Worm (Caenorhabditis elegans) whole organism, L4 larva: Measurements from ENCODE around the gene ZK1240.3.

Experiments
- F49E8.2 ChIP-seq: sonication (generic microtip); optimal IDR thresholded peaks from 2 replicates; lab custom pipeline; 2016; ENCODE audit warnings: missing compliant biosample characterization, mild to moderate bottlenecking, missing genetic modification characterization, borderline replicate concordance
- R02D3.7 ChIP-seq: fragments of 150-350 bp; sonication (generic microtip); optimal IDR thresholded peaks from 3 replicates; lab custom pipeline; 2014; ENCODE audit warnings: missing biosample characterization, missing genetic modification characterization
- Y105C5A.15 ChIP-seq: fragments of 200-800 bp; sonication (Bioruptor generic); IDR thresholded peaks from 2 replicates; pipeline ENCODE4 v1.3.6; 2022; ENCODE audit warnings: missing genetic modification characterization, missing compliant biosample characterization
- ZK546.5 ChIP-seq, 2 experiments: sonication (generic microtip); optimal IDR thresholded peaks; 2 replicates each; lab custom pipeline; 2017; ENCODE audit warnings: missing biosample characterization in 2 of 2, missing genetic modification characterization in 2 of 2
- aha-1 ChIP-seq: fragments of 150-350 bp; peaks from one replicate; lab custom pipeline; 2014; ENCODE audit warnings: missing biosample characterization, missing genetic modification characterization
- ceh-28 ChIP-seq: fragments of 150-350 bp; optimal IDR thresholded peaks from 2 replicates; lab custom pipeline; 2014; ENCODE audit warnings: missing biosample characterization, missing genetic modification reagents, missing genetic modification characterization
- ceh-44 ChIP-seq: fragments of 200-800 bp; sonication (Bioruptor generic); IDR thresholded peaks from 2 replicates; pipeline ENCODE4 v1.3.6; 2022; ENCODE audit warnings: missing genetic modification reagents, missing genetic modification characterization, missing compliant biosample characterization
- ceh-82 ChIP-seq: sonication (generic microtip); optimal IDR thresholded peaks from 2 replicates; lab custom pipeline; 2017; ENCODE audit warnings: missing biosample characterization, missing genetic modification characterization
- cey-2 ChIP-seq: sonication (generic microtip); optimal IDR thresholded peaks from 3 replicates; lab custom pipeline; 2017; ENCODE audit warnings: missing genetic modification characterization, mild to moderate bottlenecking, missing compliant biosample characterization, antibody characterized with exemption, borderline replicate concordance; ENCODE audit not compliant: insufficient read depth
- ctbp-1 ChIP-seq: fragments of 200-800 bp; sonication (Bioruptor generic); IDR thresholded peaks from 2 replicates; pipeline ENCODE4 v1.3.6; 2022; ENCODE audit warnings: missing genetic modification reagents, missing genetic modification characterization, missing compliant biosample characterization
- daf-16 ChIP-seq, 3 experiments: sonication (generic microtip); optimal IDR thresholded peaks; 2 replicates each; lab custom pipeline; 2016 to 2017; ENCODE audit warnings: missing genetic modification characterization in 3 of 3, missing genetic modification reagents in 3 of 3, mild to moderate bottlenecking in 2 of 3, missing compliant biosample characterization in 2 of 3, missing biosample characterization in 1 of 3, moderate library complexity in 1 of 3
- daf-8 ChIP-seq: fragments of 200-800 bp; sonication (Bioruptor generic); IDR thresholded peaks from 2 replicates; pipeline ENCODE4 v1.3.6; 2022; ENCODE audit warnings: missing genetic modification characterization, missing compliant biosample characterization
- dmd-6 ChIP-seq: fragments of 200-800 bp; sonication (Bioruptor generic); IDR thresholded peaks from 2 replicates; pipeline ENCODE4 v1.3.6; 2022; ENCODE audit warnings: missing genetic modification reagents, missing genetic modification characterization, missing compliant biosample characterization
- dve-1 ChIP-seq: sonication (generic microtip); optimal IDR thresholded peaks from 2 replicates; lab custom pipeline; 2017; ENCODE audit warnings: antibody characterized with exemption, mild to moderate bottlenecking, missing genetic modification characterization, missing compliant biosample characterization; ENCODE audit not compliant: insufficient read depth
- hlh-11 ChIP-seq: fragments of 200-800 bp; sonication (Bioruptor generic); optimal IDR thresholded peaks from 2 replicates; lab custom pipeline; 2018; ENCODE audit warnings: mild to moderate bottlenecking, missing genetic modification characterization, missing compliant biosample characterization
- hlh-30 ChIP-seq: sonication (generic microtip); optimal IDR thresholded peaks from 2 replicates; lab custom pipeline; 2017; ENCODE audit warnings: antibody characterized with exemption, mild to moderate bottlenecking, missing genetic modification characterization, missing compliant biosample characterization; ENCODE audit not compliant: insufficient read depth
- hmg-1.1 ChIP-seq: fragments of 200-800 bp; sonication (Bioruptor generic); IDR thresholded peaks from 2 replicates; pipeline ENCODE4 v1.3.6; 2022; ENCODE audit warnings: missing genetic modification reagents, missing genetic modification characterization, missing compliant biosample characterization
- jun-1 ChIP-seq: fragments of 150-350 bp; optimal IDR thresholded peaks from 2 replicates; lab custom pipeline; 2014; ENCODE audit warnings: missing biosample characterization, missing genetic modification reagents, missing genetic modification characterization
- lin-29 ChIP-seq: fragments of 200-800 bp; sonication (Bioruptor generic); IDR thresholded peaks from 2 replicates; pipeline ENCODE4 v1.3.6; 2022; ENCODE audit warnings: missing genetic modification reagents, missing genetic modification characterization, missing compliant biosample characterization
- lin-39 ChIP-seq: fragments of 150-350 bp; optimal IDR thresholded peaks from 2 replicates; lab custom pipeline; 2014; ENCODE audit warnings: missing biosample characterization, missing genetic modification reagents, missing genetic modification characterization
- lir-3 ChIP-seq: sonication (generic microtip); optimal IDR thresholded peaks from 2 replicates; lab custom pipeline; 2016; ENCODE audit warnings: mild to moderate bottlenecking, missing genetic modification characterization, missing compliant biosample characterization
- lsy-2 ChIP-seq, 2 experiments: fragments of 150-350 bp in 1 of 2; sonication (generic microtip) in 1 of 2; optimal IDR thresholded peaks; 2 replicates each; lab custom pipeline; 2014 to 2017; ENCODE audit warnings: missing biosample characterization in 2 of 2, missing genetic modification characterization in 2 of 2
- madf-9 ChIP-seq: fragments of 200-800 bp; sonication (Bioruptor generic); conservative IDR thresholded peaks from 2 replicates; pipeline ENCODE4 v1.3.6; 2022; ENCODE audit warnings: missing genetic modification reagents, missing genetic modification characterization, missing compliant biosample characterization
- mdl-1 ChIP-seq, 2 experiments: fragments of 150-350 bp in 1 of 2; sonication (generic microtip) in 1 of 2; optimal IDR thresholded peaks; 2 replicates each; lab custom pipeline; 2014 to 2017; ENCODE audit warnings: missing biosample characterization in 2 of 2, missing genetic modification characterization in 2 of 2
- mes-2 ChIP-seq: sonication (generic microtip); optimal IDR thresholded peaks from 2 replicates; lab custom pipeline; 2016; ENCODE audit warnings: missing genotype, mild to moderate bottlenecking, missing genetic modification characterization, missing compliant biosample characterization; ENCODE audit not compliant: poor library complexity, severe bottlenecking
- mxl-3 ChIP-seq: fragments of 200-800 bp; sonication (Bioruptor generic); optimal IDR thresholded peaks from 2 replicates; lab custom pipeline; 2018; ENCODE audit warnings: mild to moderate bottlenecking, missing genetic modification characterization, missing compliant biosample characterization
- nhr-10 ChIP-seq: fragments of 150-350 bp; optimal IDR thresholded peaks from 2 replicates; lab custom pipeline; 2014; ENCODE audit warnings: missing biosample characterization, missing genetic modification characterization
- nhr-25 ChIP-seq: sonication (generic microtip); optimal IDR thresholded peaks from 2 replicates; lab custom pipeline; 2017; ENCODE audit warnings: missing genetic modification characterization, mild to moderate bottlenecking, missing compliant biosample characterization, antibody characterized with exemption, moderate library complexity, borderline replicate concordance; ENCODE audit not compliant: insufficient read depth
- nhr-28 ChIP-seq: fragments of 150-350 bp; optimal IDR thresholded peaks from 2 replicates; lab custom pipeline; 2014; ENCODE audit warnings: missing biosample characterization, missing genetic modification characterization
- nhr-42 ChIP-seq: fragments of 200-800 bp; sonication (Bioruptor generic); IDR thresholded peaks from 2 replicates; pipeline ENCODE4 v1.3.6; 2022; ENCODE audit warnings: missing genetic modification characterization, missing compliant biosample characterization
- nhr-6 ChIP-seq: fragments of 150-350 bp; optimal IDR thresholded peaks from 2 replicates; lab custom pipeline; 2014; ENCODE audit warnings: missing biosample characterization, missing genetic modification characterization
- nhr-77 ChIP-seq: fragments of 150-350 bp; optimal IDR thresholded peaks from 2 replicates; lab custom pipeline; 2014; ENCODE audit warnings: missing biosample characterization, missing genetic modification characterization
- php-3 ChIP-seq: fragments of 200-800 bp; sonication (Bioruptor generic); IDR thresholded peaks from 2 replicates; pipeline ENCODE4 v1.3.6; 2022; ENCODE audit warnings: missing genetic modification reagents, missing genetic modification characterization, missing compliant biosample characterization
- pqm-1 ChIP-seq: sonication (generic microtip); optimal IDR thresholded peaks from 2 replicates; lab custom pipeline; 2017; ENCODE audit warnings: missing biosample characterization, missing genetic modification characterization
- skn-1 ChIP-seq: fragments of 150-350 bp; optimal IDR thresholded peaks from 2 replicates; lab custom pipeline; 2014; ENCODE audit warnings: missing biosample characterization, missing genetic modification characterization
- snpc-1.2 ChIP-seq: fragments of 200-800 bp; sonication (Bioruptor generic); IDR thresholded peaks from 2 replicates; pipeline ENCODE4 v1.3.6; 2022; ENCODE audit warnings: missing genetic modification reagents, missing genetic modification characterization, missing compliant biosample characterization
- tag-97 ChIP-seq: fragments of 200-800 bp; sonication (Bioruptor generic); IDR thresholded peaks from 2 replicates; pipeline ENCODE4 v1.3.6; 2022; ENCODE audit warnings: missing genetic modification characterization, missing compliant biosample characterization
- unc-62 ChIP-seq, 3 experiments: fragments of 150-350 bp in 1 of 3; sonication (generic microtip); optimal IDR thresholded peaks in 2 of 3; peaks in 1 of 3; 1 replicate in 1 of 3; 2 replicates in 2 of 3; lab custom pipeline; 2014 to 2017; ENCODE audit warnings: missing biosample characterization in 3 of 3, missing genetic modification characterization in 3 of 3, missing genetic modification reagents in 3 of 3, missing genotype in 1 of 3
- zfp-3 ChIP-seq: fragments of 200-800 bp; sonication (Bioruptor generic); conservative IDR thresholded peaks from 2 replicates; pipeline ENCODE4 v1.3.6; 2022; ENCODE audit warnings: missing genetic modification reagents, missing genetic modification characterization, missing compliant biosample characterization
- zip-11 ChIP-seq: fragments of 200-800 bp; sonication (Bioruptor generic); IDR thresholded peaks from 2 replicates; pipeline ENCODE4 v1.3.6; 2022; ENCODE audit warnings: missing genetic modification characterization, missing compliant biosample characterization

ZK1240.3 gene

ce11 chrII:2335572-2335971, 15.4 kb downstream of the ZK1240.3 start, which contains the start of gene F43C11.7:
Gene F43C11.7, plus strand, starts transcription at chrII:2335897.
- no peak for TF ChIP-seq daf-8 (GFP tag; lab: Robert Waterston, UW)
- no peak for TF ChIP-seq lin-39
- TF ChIP-seq Y105C5A.15 (GFP tag; lab: Robert Waterston, UW): no peak
- peak; percentile 58 for TF ChIP-seq hlh-11 (tag; lab: Kevin White, UChicago)
- 0 out of 2 replicates have a peak, but pooled peaks have one; percentile 19 for TF ChIP-seq php-3 (GFP tag; lab: Robert Waterston, UW)
- TF ChIP-seq hlh-30: peak; percentile 52
- TF ChIP-seq snpc-1.2 (GFP tag; lab: Robert Waterston, UW): no peak
- peak; percentile 80 for TF ChIP-seq pqm-1
- no peak for TF ChIP-seq skn-1
- TF ChIP-seq ceh-44 (GFP tag; lab: Robert Waterston, UW): no peak
- peak; percentile 69 for TF ChIP-seq nhr-77 (tag; lab: Kevin White, UChicago)
- TF ChIP-seq mdl-1 (tag; optimal IDR thresholded peaks at IDR 0.05; lab: Kevin White, UChicago): peak in 1 of 2 experiments; percentile 35
- peak; percentile 71 for TF ChIP-seq dmd-6 (GFP tag; lab: Robert Waterston, UW)
- peak; percentile 56 for TF ChIP-seq dve-1
- no peak for TF ChIP-seq ceh-82 (tag; lab: Kevin White, UChicago)
- TF ChIP-seq lir-3 (tag; lab: Kevin White, UChicago): no peak
- TF ChIP-seq daf-16 (GFP tag; optimal IDR thresholded peaks at IDR 0.05; lab: Kevin White, UChicago): no peak
- TF ChIP-seq daf-16 (tag; optimal IDR thresholded peaks at IDR 0.05; lab: Kevin White, UChicago): peak; percentile 63
- TF ChIP-seq nhr-28 (tag; lab: Kevin White, UChicago): peak; percentile 82
- TF ChIP-seq, all 104 proteins: peak for 10

- TF ChIP-seq unc-62 (GFP tag; optimal IDR thresholded peaks at IDR 0.05 in 1 of 2; lab: Kevin White, UChicago) (peak in 1 of 2 experiments; percentile 19), unc-62 (tag; optimal IDR thresholded peaks at IDR 0.05; lab: Kevin White, UChicago) (no peak), hmg-1.1 (GFP tag; lab: Robert Waterston, UW) (no peak), nhr-10 (tag; lab: Kevin White, UChicago) (no peak), nhr-25 (tag; lab: Kevin White, UChicago) (no peak), lsy-2 (tag; optimal IDR thresholded peaks at IDR 0.05; lab: Kevin White, UChicago) (no peak), ceh-28 (tag; lab: Kevin White, UChicago) (no peak), lin-29 (no peak)
- TF ChIP-seq, all 104 proteins: peak for 1
Measured at ce11 chrII:2336177-2336576, 16.0 kb downstream of the ZK1240.3 start.

ce11 chrII:2340974-2341373, 20.8 kb downstream of the ZK1240.3 start:
- peak; percentile 76 for TF ChIP-seq aha-1 (tag; lab: Kevin White, UChicago)
- TF ChIP-seq R02D3.7 (tag; lab: Kevin White, UChicago): peak; percentile 23
- no peak for TF ChIP-seq mdl-1 (tag; optimal IDR thresholded peaks at IDR 0.05; lab: Kevin White, UChicago)
- TF ChIP-seq skn-1: no peak
- TF ChIP-seq lsy-2 (tag; optimal IDR thresholded peaks at IDR 0.05; lab: Kevin White, UChicago): peak in 1 of 2 experiments; percentile 38
- no peak for TF ChIP-seq jun-1
- TF ChIP-seq hmg-1.1 (GFP tag; lab: Robert Waterston, UW): 0 out of 2 replicates have a peak, but pooled peaks have one; percentile 23
- TF ChIP-seq mes-2 (tag; lab: Kevin White, UChicago): peak; percentile 12
- no peak for TF ChIP-seq F49E8.2
- no peak for TF ChIP-seq mxl-3
- TF ChIP-seq daf-16 (GFP tag; optimal IDR thresholded peaks at IDR 0.05; lab: Kevin White, UChicago): no peak
- peak; percentile 17 for TF ChIP-seq daf-16 (tag; optimal IDR thresholded peaks at IDR 0.05; lab: Kevin White, UChicago)
- TF ChIP-seq nhr-6 (tag; lab: Kevin White, UChicago): no peak
- peak; percentile 22 for TF ChIP-seq hlh-30

- TF ChIP-seq madf-9 (GFP tag; lab: Robert Waterston, UW) (no peak), ctbp-1 (no peak), nhr-42 (no peak), tag-97 (GFP tag; lab: Robert Waterston, UW) (no peak), ZK546.5 (tag; optimal IDR thresholded peaks at IDR 0.05; lab: Kevin White, UChicago) (no peak), cey-2 (tag; lab: Kevin White, UChicago) (no peak), zfp-3 (GFP tag; lab: Robert Waterston, UW) (no peak), Y105C5A.15 (GFP tag; lab: Robert Waterston, UW) (no peak), zip-11 (GFP tag; lab: Robert Waterston, UW) (no peak)
Measured at ce11 chrII:2341515-2341914, 21.4 kb downstream of the ZK1240.3 start, which contains the start of gene enri-1. Gene enri-1, minus strand, starts transcription at chrII:2341615.
